Worm (Caenorhabditis elegans): ENCODE data around the gene H39E23.2.

- TF ChIP-seq dao-5 (tag; optimal IDR thresholded peaks at IDR 0.05) = no peak
- no peak for TF ChIP-seq W03F9.2 (tag; optimal IDR thresholded peaks at IDR 0.05)
- TF ChIP-seq him-1 (tag; optimal IDR thresholded peaks at IDR 0.05) = no peak
Measured at ce11 chrV:14133002-14133763, 23.0 kb downstream of the H39E23.2 start.
